Fruit fly (Drosophila melanogaster) whole organism, embryonic: ENCODE results near the gene cerv.

Experiments used
- ATbp ChIP-seq: fragments of 200-800 bp; sonication (Bioruptor generic); optimal IDR thresholded peaks from 2 replicates; lab custom pipeline; 2017; ENCODE audit warnings: missing biosample characterization, mild to moderate bottlenecking, missing genetic modification characterization, missing genetic modification reagents
- Adf1 ChIP-seq: fragments of 200-800 bp; sonication (Bioruptor generic); IDR thresholded peaks from 2 replicates; pipeline ENCODE4 v1.3.6; 2022; ENCODE audit warnings: missing biosample characterization, missing genetic modification characterization
- Atf3 ChIP-seq: fragments of 200-800 bp; sonication (Bioruptor generic); optimal IDR thresholded peaks from 3 replicates; lab custom pipeline; 2016; ENCODE audit warnings: missing biosample characterization, missing genetic modification characterization
- CG11085 ChIP-seq: fragments of 200-800 bp; sonication (Bioruptor generic); IDR thresholded peaks from 2 replicates; pipeline ENCODE4 v1.3.6; 2022; ENCODE audit warnings: missing biosample characterization, missing genetic modification characterization
- CG11456 ChIP-seq: fragments of 200-800 bp; sonication (Bioruptor generic); IDR thresholded peaks from 3 replicates; pipeline ENCODE4 v1.3.6; 2022; ENCODE audit warnings: missing biosample characterization, missing genetic modification characterization
- CG11560 ChIP-seq: fragments of 200-800 bp; sonication (Bioruptor generic); IDR thresholded peaks from 3 replicates; pipeline ENCODE4 v1.3.6; 2022; ENCODE audit warnings: missing biosample characterization, missing genetic modification characterization
- CG1233 ChIP-seq: fragments of 200-800 bp; sonication (Bioruptor generic); optimal IDR thresholded peaks from 4 replicates; lab custom pipeline; 2018; ENCODE audit warnings: missing biosample characterization, mild to moderate bottlenecking, missing genetic modification characterization
- CG12744 ChIP-seq: fragments of 200-800 bp; sonication (Bioruptor generic); optimal IDR thresholded peaks from 2 replicates; lab custom pipeline; 2016; ENCODE audit warnings: missing biosample characterization, missing genetic modification characterization
- CG13624 ChIP-seq: fragments of 200-800 bp; sonication (Bioruptor generic); optimal IDR thresholded peaks from 2 replicates; lab custom pipeline; 2016; ENCODE audit warnings: missing biosample characterization, missing genetic modification characterization
- CG15269 ChIP-seq: fragments of 200-800 bp; sonication (Bioruptor generic); optimal IDR thresholded peaks from 2 replicates; lab custom pipeline; 2018; ENCODE audit warnings: missing biosample characterization, mild to moderate bottlenecking, missing genetic modification characterization, moderate library complexity
- CG1602 ChIP-seq: fragments of 200-800 bp; sonication (Bioruptor generic); optimal IDR thresholded peaks from 3 replicates; lab custom pipeline; 2016; ENCODE audit warnings: missing biosample characterization, missing genetic modification characterization
- CG17612 ChIP-seq: fragments of 200-800 bp; sonication (Bioruptor generic); IDR thresholded peaks from 2 replicates; pipeline ENCODE4 v1.3.6; 2022; ENCODE audit warnings: missing biosample characterization, missing genetic modification characterization
- CG18764 ChIP-seq: fragments of 200-800 bp; sonication (Bioruptor generic); optimal IDR thresholded peaks from 3 replicates; lab custom pipeline; 2016; ENCODE audit warnings: missing biosample characterization, missing genetic modification characterization
- CG2120 ChIP-seq: fragments of 200-800 bp; sonication (Bioruptor generic); optimal IDR thresholded peaks from 3 replicates; lab custom pipeline; 2016; ENCODE audit warnings: missing biosample characterization, missing genetic modification characterization
- CG2202 ChIP-seq: fragments of 200-800 bp; sonication (Bioruptor generic); optimal IDR thresholded peaks from 2 replicates; lab custom pipeline; 2018; ENCODE audit warnings: missing biosample characterization, mild to moderate bottlenecking, missing genetic modification characterization
- CG2678 ChIP-seq: fragments of 200-800 bp; sonication (Bioruptor generic); optimal IDR thresholded peaks from 3 replicates; lab custom pipeline; 2019; ENCODE audit warnings: missing biosample characterization, mild to moderate bottlenecking, missing genetic modification characterization, moderate library complexity
- CG32532 ChIP-seq: fragments of 200-800 bp; sonication (Bioruptor generic); IDR thresholded peaks from 2 replicates; pipeline ENCODE4 v1.3.6; 2022; ENCODE audit warnings: missing biosample characterization, missing genetic modification characterization
- CG4617 ChIP-seq: fragments of 200-800 bp; sonication (Bioruptor generic); optimal IDR thresholded peaks from 3 replicates; lab custom pipeline; 2016; ENCODE audit warnings: missing biosample characterization, missing genetic modification characterization, borderline replicate concordance
- CG6272 ChIP-seq: fragments of 200-800 bp; sonication (Bioruptor generic); IDR thresholded peaks from 2 replicates; pipeline ENCODE4 v1.3.6; 2022; ENCODE audit warnings: missing biosample characterization, missing genetic modification characterization
- CG7556 ChIP-seq: fragments of 200-800 bp; sonication (Bioruptor generic); optimal IDR thresholded peaks from 2 replicates; lab custom pipeline; 2017; ENCODE audit warnings: missing biosample characterization, mild to moderate bottlenecking, missing genetic modification characterization
- CG7987 ChIP-seq: fragments of 200-800 bp; sonication (Bioruptor generic); optimal IDR thresholded peaks from 2 replicates; lab custom pipeline; 2018; ENCODE audit warnings: missing biosample characterization, mild to moderate bottlenecking, missing genetic modification characterization, moderate library complexity
- CG8944 ChIP-seq: fragments of 200-800 bp; sonication (Bioruptor generic); optimal IDR thresholded peaks from 3 replicates; lab custom pipeline; 2016; ENCODE audit warnings: missing biosample characterization, missing genetic modification characterization
- CG9215 ChIP-seq: fragments of 200-800 bp; sonication (Bioruptor generic); IDR thresholded peaks from 2 replicates; pipeline ENCODE4 v1.3.6; 2022; ENCODE audit warnings: missing biosample characterization, missing genetic modification characterization
- CG9609 ChIP-seq: fragments of 200-800 bp; sonication (Bioruptor generic); optimal IDR thresholded peaks from 3 replicates; lab custom pipeline; 2016; ENCODE audit warnings: missing biosample characterization, missing genetic modification characterization
- CG9817 ChIP-seq: fragments of 200-800 bp; sonication (Bioruptor generic); optimal IDR thresholded peaks from 2 replicates; lab custom pipeline; 2018; ENCODE audit warnings: missing biosample characterization, mild to moderate bottlenecking, missing genetic modification characterization, moderate library complexity
- ERR ChIP-seq: fragments of 200-800 bp; sonication (Bioruptor generic); optimal IDR thresholded peaks from 2 replicates; lab custom pipeline; 2016; ENCODE audit warnings: missing biosample characterization, missing genetic modification characterization
- Ets65A ChIP-seq: fragments of 200-800 bp; sonication (Bioruptor generic); peaks from one replicate; lab custom pipeline; 2016; ENCODE audit warnings: missing biosample characterization, missing genetic modification characterization
- Fer3 ChIP-seq: fragments of 200-800 bp; sonication (Bioruptor generic); optimal IDR thresholded peaks from 2 replicates; lab custom pipeline; 2018; ENCODE audit warnings: missing biosample characterization, mild to moderate bottlenecking, missing genetic modification characterization, moderate library complexity
- Hand ChIP-seq: fragments of 200-800 bp; sonication (Bioruptor generic); optimal IDR thresholded peaks from 2 replicates; lab custom pipeline; 2017; ENCODE audit warnings: mild to moderate bottlenecking, missing biosample characterization, missing genetic modification reagents, missing genetic modification characterization
- Hr39 ChIP-seq: fragments of >200 bp; optimal IDR thresholded peaks from 2 replicates; lab custom pipeline; 2017
- Mad ChIP-seq: fragments of 200-800 bp; sonication (Bioruptor generic); optimal IDR thresholded peaks from 2 replicates; lab custom pipeline; 2016; ENCODE audit warnings: missing biosample characterization, missing genetic modification characterization
- NC2α ChIP-seq: fragments of 200-800 bp; sonication (Bioruptor generic); optimal IDR thresholded peaks from 2 replicates; lab custom pipeline; 2016; ENCODE audit warnings: missing biosample characterization, missing genetic modification characterization
- Pdp1 ChIP-seq, 2 experiments: fragments of 200-800 bp; sonication (Bioruptor generic); optimal IDR thresholded peaks; 3 replicates each; lab custom pipeline; 2016; ENCODE audit warnings: missing biosample characterization in 2 of 2, missing genetic modification characterization in 2 of 2, mild to moderate bottlenecking in 1 of 2, moderate library complexity in 1 of 2
- Rfx ChIP-seq: fragments of 200-800 bp; sonication (Bioruptor generic); IDR thresholded peaks from 2 replicates; pipeline ENCODE4 v1.3.6; 2022; ENCODE audit warnings: missing biosample characterization, missing genetic modification characterization
- Six4 ChIP-seq: fragments of 200-800 bp; sonication (Bioruptor generic); optimal IDR thresholded peaks from 2 replicates; lab custom pipeline; 2016; ENCODE audit warnings: missing biosample characterization, missing genetic modification characterization
- Sox100B ChIP-seq: fragments of 200-800 bp; sonication (Bioruptor generic); optimal IDR thresholded peaks from 3 replicates; lab custom pipeline; 2018; ENCODE audit warnings: missing biosample characterization, mild to moderate bottlenecking, missing genetic modification characterization
- aop ChIP-seq: fragments of 200-800 bp; sonication (Bioruptor generic); IDR thresholded peaks from 2 replicates; pipeline ENCODE4 v1.3.6; 2022; ENCODE audit warnings: missing biosample characterization, missing genetic modification characterization
- az2 ChIP-seq: fragments of 200-800 bp; sonication (Bioruptor generic); optimal IDR thresholded peaks from 3 replicates; lab custom pipeline; 2016; ENCODE audit warnings: missing biosample characterization, missing genetic modification characterization
- crol ChIP-seq: fragments of 200-800 bp; sonication (Bioruptor generic); IDR thresholded peaks from 2 replicates; pipeline ENCODE4 v1.3.6; 2022; ENCODE audit warnings: missing biosample characterization, missing genetic modification characterization
- dmrt99B ChIP-seq: fragments of 200-800 bp; sonication (Bioruptor generic); optimal IDR thresholded peaks from 2 replicates; lab custom pipeline; 2018; ENCODE audit warnings: missing biosample characterization, mild to moderate bottlenecking, missing genetic modification characterization, moderate library complexity
- emc ChIP-seq: fragments of 200-800 bp; sonication (Bioruptor generic); optimal IDR thresholded peaks from 2 replicates; lab custom pipeline; 2016; ENCODE audit warnings: missing biosample characterization, missing genetic modification characterization
- eyg ChIP-seq: fragments of 200-800 bp; sonication (Bioruptor generic); optimal IDR thresholded peaks from 3 replicates; lab custom pipeline; 2016; ENCODE audit warnings: missing biosample characterization, missing genetic modification characterization
- gfzf ChIP-seq: fragments of 200-800 bp; sonication (Bioruptor generic); optimal IDR thresholded peaks from 2 replicates; lab custom pipeline; 2016; ENCODE audit warnings: missing biosample characterization, mild to moderate bottlenecking, missing genetic modification characterization, moderate library complexity
- jumu ChIP-seq: fragments of 200-800 bp; sonication (Bioruptor generic); optimal IDR thresholded peaks from 3 replicates; lab custom pipeline; 2016; ENCODE audit warnings: missing biosample characterization, missing genetic modification characterization
- org-1 ChIP-seq: fragments of 200-800 bp; sonication (Bioruptor generic); optimal IDR thresholded peaks from 2 replicates; lab custom pipeline; 2017; ENCODE audit warnings: missing biosample characterization, missing genetic modification characterization
- pfk ChIP-seq: fragments of 200-800 bp; sonication (Bioruptor generic); optimal IDR thresholded peaks from 2 replicates; lab custom pipeline; 2018; ENCODE audit warnings: missing biosample characterization, mild to moderate bottlenecking, missing genetic modification characterization, moderate library complexity
- phol ChIP-seq: fragments of 200-800 bp; sonication (Bioruptor generic); optimal IDR thresholded peaks from 3 replicates; lab custom pipeline; 2018; ENCODE audit warnings: missing biosample characterization, mild to moderate bottlenecking, missing genetic modification characterization, moderate library complexity
- prd ChIP-seq, 3 experiments: fragments of >200 bp in 2 of 3; fragments of 200-800 bp in 1 of 3; sonication (Bioruptor generic) in 1 of 3; optimal IDR thresholded peaks in 2 of 3; IDR thresholded peaks in 1 of 3; 2 replicates in 2 of 3; 3 replicates in 1 of 3; pipeline versions ENCODE4 v1.3.6 to Lab custom; 2017 to 2022; ENCODE audit warnings: missing biosample characterization in 1 of 3, missing genetic modification characterization in 1 of 3
- rib ChIP-seq: fragments of 200-800 bp; sonication (Bioruptor generic); IDR thresholded peaks from 2 replicates; pipeline ENCODE4 v1.3.6; 2022; ENCODE audit warnings: missing biosample characterization, missing genetic modification characterization
- so ChIP-seq: fragments of 200-800 bp; sonication (Bioruptor generic); IDR thresholded peaks from 3 replicates; pipeline ENCODE4 v1.3.6; 2022; ENCODE audit warnings: missing biosample characterization, missing genetic modification characterization

The cerv gene

dm6 chrX:15591721-15592491 is 13.9 kb upstream of the cerv start (continued):
- TF ChIP-seq CG11085 (GFP tag; lab: Robert Waterston, UW) (no peak), crol (GFP tag; lab: Robert Waterston, UW) (no peak), CG15269 (tag; lab: Kevin White, UChicago) (peak; percentile 54), CG9215 (GFP tag; lab: Robert Waterston, UW) (peak; percentile 74), CG17612 (GFP tag; lab: Robert Waterston, UW) (no peak), jumu (GFP tag; lab: Kevin White, UChicago) (peak; percentile 8), Mad (GFP tag; lab: Kevin White, UChicago) (no peak), CG2678 (peak; percentile 61), CG11560 (tag; lab: Robert Waterston, UW) (no peak), Hr39 (lab: Kevin White, UChicago) (no peak), so (peak; percentile 39; the same call in 1 of the 3 replicates), NC2α (GFP tag; lab: Kevin White, UChicago) (no peak), ERR (no peak), eyg (GFP tag; lab: Kevin White, UChicago) (peak; percentile 6), aop (GFP tag; lab: Robert Waterston, UW) (no peak), Atf3 (GFP tag; lab: Kevin White, UChicago) (no peak), Pdp1 (GFP tag; optimal IDR thresholded peaks at IDR 0.05; lab: Kevin White, UChicago) (peak; percentile 42 to 78), CG12744 (GFP tag; lab: Kevin White, UChicago) (no peak), CG13624 (GFP tag; lab: Kevin White, UChicago) (no peak), CG4617 (no peak), CG1233 (GFP tag; lab: Kevin White, UChicago) (no peak), CG32532 (GFP tag; lab: Robert Waterston, UW) (peak; percentile 45; the same call in 1 of the 2 replicates), CG2120 (GFP tag; lab: Kevin White, UChicago) (peak; percentile 54), CG6272 (GFP tag; lab: Robert Waterston, UW) (peak; percentile 34; the same call in 1 of the 2 replicates), CG1602 (GFP tag; lab: Kevin White, UChicago) (no peak), CG2202 (peak; percentile 10), CG9609 (GFP tag; lab: Kevin White, UChicago) (no peak), Hand (peak; percentile 1), Sox100B (GFP tag; lab: Kevin White, UChicago) (peak; percentile 24), rib (GFP tag; lab: Robert Waterston, UW) (no peak; the same call in 1 of the 2 replicates), CG8944 (GFP tag; lab: Kevin White, UChicago) (no peak), az2 (GFP tag; lab: Kevin White, UChicago) (peak; percentile 51), Fer3 (tag; lab: Kevin White, UChicago) (peak; percentile 29), org-1 (no peak), Adf1 (GFP tag; lab: Robert Waterston, UW) (0 out of 2 replicates have a peak, but pooled peaks have one; percentile 15), Ets65A (no peak), CG7556 (GFP tag; lab: Kevin White, UChicago) (peak; percentile 31), phol (tag; lab: Kevin White, UChicago) (peak; percentile 48), ATbp (GFP tag; lab: Kevin White, UChicago) (peak; percentile 68), dmrt99B (tag; lab: Kevin White, UChicago) (peak; percentile 56), gfzf (GFP tag; lab: Kevin White, UChicago) (no peak), CG9817 (tag; lab: Kevin White, UChicago) (peak; percentile 37), emc (no peak), prd (optimal IDR thresholded peaks at IDR 0.05; lab: Kevin White, UChicago) (no peak), prd (GFP tag; IDR thresholded peaks at IDR 0.05; lab: Robert Waterston, UW) (peak; percentile 60; the same call in 2 of the 3 replicates), Rfx (GFP tag; lab: Robert Waterston, UW) (peak; percentile 50), CG11456 (GFP tag; lab: Robert Waterston, UW) (peak; percentile 49; the same call in 1 of the 3 replicates), Six4 (GFP tag; lab: Kevin White, UChicago) (no peak), CG18764 (GFP tag; lab: Kevin White, UChicago) (no peak), CG7987 (GFP tag; lab: Kevin White, UChicago) (no peak), pfk (GFP tag; lab: Kevin White, UChicago) (no peak)
